Worm (Caenorhabditis elegans) whole organism, L4 larva: Measurements from ENCODE around the gene med-1.

Experiments
- F10B5.3 ChIP-seq: sonication (generic microtip); optimal IDR thresholded peaks from 2 replicates; lab custom pipeline; 2016; ENCODE audit warnings: mild to moderate bottlenecking, missing genetic modification characterization, missing compliant biosample characterization
- F37D6.2 ChIP-seq: sonication (generic microtip); optimal IDR thresholded peaks from 2 replicates; lab custom pipeline; 2016; ENCODE audit warnings: mild to moderate bottlenecking, missing genetic modification characterization, missing compliant biosample characterization
- F49E8.2 ChIP-seq: sonication (generic microtip); optimal IDR thresholded peaks from 2 replicates; lab custom pipeline; 2016; ENCODE audit warnings: missing compliant biosample characterization, mild to moderate bottlenecking, missing genetic modification characterization, borderline replicate concordance
- ZK337.2 ChIP-seq: fragments of 200-800 bp; sonication (Bioruptor generic); IDR thresholded peaks from 2 replicates; pipeline ENCODE4 v1.3.6; 2022; ENCODE audit warnings: missing genetic modification reagents, missing genetic modification characterization, missing compliant biosample characterization
- ZK546.5 ChIP-seq, 2 experiments: sonication (generic microtip); optimal IDR thresholded peaks; 2 replicates each; lab custom pipeline; 2017; ENCODE audit warnings: missing biosample characterization in 2 of 2, missing genetic modification characterization in 2 of 2
- aha-1 ChIP-seq: fragments of 150-350 bp; peaks from one replicate; lab custom pipeline; 2014; ENCODE audit warnings: missing biosample characterization, missing genetic modification characterization
- arid-1 ChIP-seq: fragments of 200-800 bp; sonication (Bioruptor generic); conservative IDR thresholded peaks from 2 replicates; pipeline ENCODE4 v1.3.6; 2022; ENCODE audit warnings: missing genetic modification reagents, missing genetic modification characterization, missing compliant biosample characterization
- daf-16 ChIP-seq, 3 experiments: sonication (generic microtip); optimal IDR thresholded peaks; 2 replicates each; lab custom pipeline; 2016 to 2017; ENCODE audit warnings: missing genetic modification characterization in 3 of 3, missing genetic modification reagents in 3 of 3, mild to moderate bottlenecking in 2 of 3, missing compliant biosample characterization in 2 of 3, missing biosample characterization in 1 of 3, moderate library complexity in 1 of 3
- daf-19 ChIP-seq: fragments of 200-800 bp; sonication (Bioruptor generic); conservative IDR thresholded peaks from 2 replicates; pipeline ENCODE4 v1.3.6; 2022; ENCODE audit warnings: missing genetic modification characterization, missing compliant biosample characterization
- egl-27 ChIP-seq: sonication (generic microtip); optimal IDR thresholded peaks from 3 replicates; lab custom pipeline; 2017; ENCODE audit warnings: missing biosample characterization, missing genetic modification reagents, missing genetic modification characterization
- fos-1 ChIP-seq: fragments of 150-350 bp; optimal IDR thresholded peaks from 2 replicates; lab custom pipeline; 2014; ENCODE audit warnings: missing biosample characterization, missing genetic modification characterization
- hif-1 ChIP-seq, 2 experiments: sonication (generic microtip); optimal IDR thresholded peaks; 2 replicates each; lab custom pipeline; 2016 to 2017; ENCODE audit warnings: missing compliant biosample characterization in 2 of 2, missing genetic modification characterization in 2 of 2, missing genetic modification reagents in 2 of 2, missing genotype in 2 of 2, mild to moderate bottlenecking in 1 of 2
- hmg-1.1 ChIP-seq: fragments of 200-800 bp; sonication (Bioruptor generic); IDR thresholded peaks from 2 replicates; pipeline ENCODE4 v1.3.6; 2022; ENCODE audit warnings: missing genetic modification reagents, missing genetic modification characterization, missing compliant biosample characterization
- jun-1 ChIP-seq: fragments of 150-350 bp; optimal IDR thresholded peaks from 2 replicates; lab custom pipeline; 2014; ENCODE audit warnings: missing biosample characterization, missing genetic modification reagents, missing genetic modification characterization
- lin-13 ChIP-seq: fragments of 150-350 bp; optimal IDR thresholded peaks from 2 replicates; lab custom pipeline; 2014; ENCODE audit warnings: missing biosample characterization, missing genetic modification reagents, missing genetic modification characterization
- lsy-2 ChIP-seq, 2 experiments: fragments of 150-350 bp in 1 of 2; sonication (generic microtip) in 1 of 2; optimal IDR thresholded peaks; 2 replicates each; lab custom pipeline; 2014 to 2017; ENCODE audit warnings: missing biosample characterization in 2 of 2, missing genetic modification characterization in 2 of 2
- madf-9 ChIP-seq: fragments of 200-800 bp; sonication (Bioruptor generic); conservative IDR thresholded peaks from 2 replicates; pipeline ENCODE4 v1.3.6; 2022; ENCODE audit warnings: missing genetic modification reagents, missing genetic modification characterization, missing compliant biosample characterization
- mdl-1 ChIP-seq, 2 experiments: fragments of 150-350 bp in 1 of 2; sonication (generic microtip) in 1 of 2; optimal IDR thresholded peaks; 2 replicates each; lab custom pipeline; 2014 to 2017; ENCODE audit warnings: missing biosample characterization in 2 of 2, missing genetic modification characterization in 2 of 2
- nhr-102 ChIP-seq: sonication (generic microtip); optimal IDR thresholded peaks from 2 replicates; lab custom pipeline; 2016; ENCODE audit warnings: mild to moderate bottlenecking, missing genetic modification characterization, moderate library complexity, missing compliant biosample characterization
- nhr-11 ChIP-seq: fragments of 150-350 bp; optimal IDR thresholded peaks from 2 replicates; lab custom pipeline; 2014; ENCODE audit warnings: missing biosample characterization, missing genetic modification characterization
- nhr-237 ChIP-seq: sonication (generic microtip); optimal IDR thresholded peaks from 2 replicates; lab custom pipeline; 2017; ENCODE audit warnings: missing biosample characterization, missing genetic modification characterization
- nhr-28 ChIP-seq: fragments of 150-350 bp; optimal IDR thresholded peaks from 2 replicates; lab custom pipeline; 2014; ENCODE audit warnings: missing biosample characterization, missing genetic modification characterization
- nhr-48 ChIP-seq: sonication (generic microtip); optimal IDR thresholded peaks from 2 replicates; lab custom pipeline; 2016; ENCODE audit warnings: mild to moderate bottlenecking, missing genetic modification characterization, missing compliant biosample characterization
- nhr-77 ChIP-seq: fragments of 150-350 bp; optimal IDR thresholded peaks from 2 replicates; lab custom pipeline; 2014; ENCODE audit warnings: missing biosample characterization, missing genetic modification characterization
- pqm-1 ChIP-seq: sonication (generic microtip); optimal IDR thresholded peaks from 2 replicates; lab custom pipeline; 2017; ENCODE audit warnings: missing biosample characterization, missing genetic modification characterization
- saeg-2 ChIP-seq: fragments of 200-800 bp; sonication (Bioruptor generic); IDR thresholded peaks from 2 replicates; pipeline ENCODE4 v1.3.6; 2022; ENCODE audit warnings: missing genetic modification reagents, missing genetic modification characterization, missing compliant biosample characterization
- set-16 ChIP-seq: fragments of 200-800 bp; sonication (Bioruptor generic); IDR thresholded peaks from 2 replicates; pipeline ENCODE4 v1.3.6; 2022; ENCODE audit warnings: missing genetic modification reagents, missing genetic modification characterization, missing compliant biosample characterization
- spr-3 ChIP-seq: fragments of 200-800 bp; sonication (Bioruptor generic); optimal IDR thresholded peaks from 2 replicates; lab custom pipeline; 2018; ENCODE audit warnings: mild to moderate bottlenecking, missing genetic modification characterization, missing compliant biosample characterization
- tra-1 ChIP-seq: fragments of 200-800 bp; sonication (Bioruptor generic); IDR thresholded peaks from 2 replicates; pipeline ENCODE4 v1.3.6; 2022; ENCODE audit warnings: missing genetic modification reagents, missing genetic modification characterization, missing compliant biosample characterization
- unc-130 ChIP-seq: sonication (generic microtip); optimal IDR thresholded peaks from 2 replicates; lab custom pipeline; 2016; ENCODE audit warnings: missing genetic modification reagents, missing genetic modification characterization, missing compliant biosample characterization
- unc-62 ChIP-seq, 3 experiments: fragments of 150-350 bp in 1 of 3; sonication (generic microtip); optimal IDR thresholded peaks in 2 of 3; peaks in 1 of 3; 1 replicate in 1 of 3; 2 replicates in 2 of 3; lab custom pipeline; 2014 to 2017; ENCODE audit warnings: missing biosample characterization in 3 of 3, missing genetic modification characterization in 3 of 3, missing genetic modification reagents in 3 of 3, missing genotype in 1 of 3
- zfp-3 ChIP-seq: fragments of 200-800 bp; sonication (Bioruptor generic); conservative IDR thresholded peaks from 2 replicates; pipeline ENCODE4 v1.3.6; 2022; ENCODE audit warnings: missing genetic modification reagents, missing genetic modification characterization, missing compliant biosample characterization

med-1 gene

DNA sequence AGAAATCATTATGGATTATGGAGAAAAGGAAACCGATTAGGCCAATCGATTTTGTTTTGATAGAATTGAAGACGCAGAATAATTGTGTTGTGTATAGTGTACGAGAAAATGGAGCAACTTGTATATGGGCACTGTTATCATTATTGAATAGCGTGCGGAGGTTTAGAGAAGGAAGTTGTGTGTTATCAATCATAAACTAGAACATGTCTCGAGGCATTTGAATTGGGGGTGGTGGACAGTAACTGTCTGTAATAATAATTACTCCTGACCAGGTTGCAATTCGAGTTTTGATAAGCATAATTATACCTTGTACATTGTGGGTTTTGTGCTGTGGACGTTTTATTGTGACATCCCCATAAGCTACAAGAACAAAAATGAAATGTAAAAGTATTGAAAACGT, 36.4 kb downstream of the med-1 start, which contains the start of gene cdf-2 (continued):
- no peak for TF ChIP-seq egl-27
- TF ChIP-seq daf-19 (GFP tag; lab: Robert Waterston, UW): no peak
- TF ChIP-seq, all 104 proteins: peak for 8

DNA sequence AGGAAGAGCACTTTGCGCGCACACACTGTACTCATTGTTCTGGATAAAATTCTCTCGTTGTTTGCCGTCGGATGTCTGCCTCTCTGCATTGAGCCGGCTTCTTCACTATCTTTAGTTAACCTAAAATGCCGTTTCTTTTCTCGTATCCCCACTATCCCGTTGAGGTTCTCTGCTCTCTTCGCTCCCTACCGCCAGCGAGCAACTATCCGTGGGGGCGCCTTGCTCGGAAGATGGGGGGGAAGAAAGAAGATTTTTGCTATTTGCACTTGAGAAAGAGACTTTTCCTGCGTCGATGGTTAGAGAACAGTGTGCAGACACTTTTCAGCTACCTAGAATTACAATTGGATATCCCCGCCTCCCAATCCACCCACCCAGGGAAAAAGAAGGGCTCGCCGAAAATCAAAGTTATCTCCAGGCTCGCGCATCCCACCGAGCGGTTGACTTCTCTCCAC, 37.3 kb downstream of the med-1 start, which contains the start of gene myo-2:
myo-2 (plus strand) TSS at position 402 of the 452 bp plus-strand sequence.
- TF ChIP-seq spr-3 (no peak), F49E8.2 (tag; lab: Kevin White, UChicago) (no peak), nhr-102 (tag; lab: Kevin White, UChicago) (no peak), F10B5.3 (no peak), set-16 (GFP tag; lab: Robert Waterston, UW) (peak; percentile 14; the same call in 1 of the 2 replicates), F37D6.2 (tag; lab: Kevin White, UChicago) (no peak), jun-1 (tag; lab: Kevin White, UChicago) (no peak), lin-13 (no peak)

DNA sequence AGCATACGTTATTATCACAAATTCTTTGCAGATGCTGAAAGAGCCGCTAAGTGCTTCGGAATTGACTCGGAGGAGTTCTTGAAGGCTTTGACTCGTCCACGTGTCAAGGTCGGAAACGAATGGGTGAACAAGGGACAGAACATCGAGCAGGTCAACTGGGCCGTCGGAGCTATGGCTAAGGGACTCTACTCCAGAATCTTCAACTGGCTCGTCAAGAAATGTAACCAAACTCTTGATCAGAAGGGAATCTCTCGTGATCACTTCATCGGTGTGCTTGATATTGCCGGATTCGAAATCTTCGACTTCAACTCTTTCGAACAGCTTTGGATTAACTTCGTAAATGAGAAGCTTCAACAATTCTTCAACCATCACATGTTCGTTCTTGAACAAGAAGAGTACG, 39.4 kb downstream of the med-1 start:
- TF ChIP-seq unc-62 (GFP tag; optimal IDR thresholded peaks at IDR 0.05 in 1 of 2; lab: Kevin White, UChicago) (peak in 1 of 2 experiments; percentile 94), unc-62 (tag; optimal IDR thresholded peaks at IDR 0.05; lab: Kevin White, UChicago) (no peak), arid-1 (GFP tag; lab: Robert Waterston, UW) (no peak)

DNA sequence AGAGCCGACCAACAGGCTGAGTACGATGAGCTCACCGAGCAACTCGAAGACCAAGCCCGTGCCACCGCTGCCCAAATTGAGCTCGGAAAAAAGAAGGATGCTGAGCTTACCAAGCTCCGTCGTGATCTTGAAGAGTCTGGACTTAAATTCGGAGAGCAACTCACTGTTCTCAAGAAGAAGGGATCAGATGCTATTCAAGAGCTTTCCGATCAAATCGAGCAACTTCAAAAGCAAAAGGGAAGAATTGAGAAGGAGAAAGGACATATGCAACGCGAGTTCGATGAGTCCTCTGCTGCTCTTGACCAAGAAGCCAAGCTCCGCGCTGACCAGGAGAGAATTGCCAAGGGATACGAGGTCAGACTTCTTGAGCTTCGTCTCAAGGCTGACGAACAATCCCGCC, 41.8 kb downstream of the med-1 start:
- TF ChIP-seq hmg-1.1 (GFP tag; lab: Robert Waterston, UW): no peak
- no peak for TF ChIP-seq hif-1 (tag; optimal IDR thresholded peaks at IDR 0.05; lab: Kevin White, UChicago)
- TF ChIP-seq lsy-2 (tag; optimal IDR thresholded peaks at IDR 0.05; lab: Kevin White, UChicago): no peak
- TF ChIP-seq mdl-1 (tag; optimal IDR thresholded peaks at IDR 0.05; lab: Kevin White, UChicago): no peak
- TF ChIP-seq arid-1 (GFP tag; lab: Robert Waterston, UW): no peak
- no peak for TF ChIP-seq nhr-11 (tag; lab: Kevin White, UChicago)
- TF ChIP-seq aha-1 (tag; lab: Kevin White, UChicago): peak; percentile 94
- TF ChIP-seq set-16 (GFP tag; lab: Robert Waterston, UW): 0 out of 2 replicates have a peak, but pooled peaks have one; percentile 10
- TF ChIP-seq nhr-48 (tag; lab: Kevin White, UChicago): no peak
- no peak for TF ChIP-seq ZK546.5 (tag; optimal IDR thresholded peaks at IDR 0.05; lab: Kevin White, UChicago)
- no peak for TF ChIP-seq tra-1 (GFP tag; lab: Robert Waterston, UW)
- TF ChIP-seq zfp-3 (GFP tag; lab: Robert Waterston, UW): no peak
- TF ChIP-seq fos-1: no peak
- no peak for TF ChIP-seq jun-1 (tag; lab: Kevin White, UChicago)
- TF ChIP-seq unc-130 (GFP tag; lab: Kevin White, UChicago): no peak

DNA sequence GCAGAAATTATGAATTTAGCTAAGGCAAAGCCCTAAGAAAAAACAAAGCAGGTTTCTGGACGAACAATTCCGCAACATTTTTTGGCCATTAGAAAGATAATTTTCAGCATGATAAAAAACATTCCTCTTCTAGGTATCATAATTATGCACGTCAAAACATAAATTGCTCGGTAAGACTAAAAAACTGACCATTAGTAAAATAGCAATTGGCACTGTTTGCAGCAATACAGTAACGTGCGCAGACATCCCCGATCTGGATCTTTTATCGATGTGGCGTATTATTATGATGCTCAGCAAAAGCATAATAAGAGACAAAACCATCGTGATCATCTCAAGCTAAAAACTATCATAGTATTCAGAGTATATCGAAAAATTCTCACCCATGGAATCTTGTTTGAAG, 46.0 kb downstream of the med-1 start:
- TF ChIP-seq unc-62 (GFP tag; optimal IDR thresholded peaks at IDR 0.05 in 1 of 2; lab: Kevin White, UChicago) (peak in 1 of 2 experiments; percentile 6), unc-62 (tag; optimal IDR thresholded peaks at IDR 0.05; lab: Kevin White, UChicago) (no peak), aha-1 (tag; lab: Kevin White, UChicago) (peak; percentile 54), saeg-2 (no peak)
- TF ChIP-seq, all 104 proteins: peak for 2

DNA sequence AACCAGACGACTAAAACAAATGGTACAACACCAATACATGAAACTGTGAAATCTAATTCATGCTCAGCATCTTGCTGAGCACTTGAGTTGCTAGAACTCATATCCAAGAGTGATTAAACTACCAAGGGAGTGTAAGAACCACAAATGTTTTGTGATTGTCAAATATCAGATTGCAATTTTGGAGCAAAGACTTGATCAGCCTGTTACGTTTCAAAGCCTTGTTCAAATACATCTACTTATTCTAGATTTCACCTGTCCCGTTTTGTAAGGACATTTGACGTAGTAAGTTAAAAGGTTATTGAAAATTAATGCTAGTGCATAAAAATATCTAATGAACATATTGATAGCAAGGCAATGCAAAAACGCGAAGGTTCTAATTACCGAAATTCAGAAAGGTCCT, 46.9 kb downstream of the med-1 start, which contains the start of gene F45E6.1:
F45E6.1 (minus strand) TSS at position 101 of the 400 bp plus-strand sequence.
- peak in 1 of 2 experiments; percentile 35 for TF ChIP-seq unc-62 (GFP tag; optimal IDR thresholded peaks at IDR 0.05 in 1 of 2; lab: Kevin White, UChicago)
- TF ChIP-seq unc-62 (tag; optimal IDR thresholded peaks at IDR 0.05; lab: Kevin White, UChicago): no peak
- no peak for TF ChIP-seq daf-19 (GFP tag; lab: Robert Waterston, UW)

DNA sequence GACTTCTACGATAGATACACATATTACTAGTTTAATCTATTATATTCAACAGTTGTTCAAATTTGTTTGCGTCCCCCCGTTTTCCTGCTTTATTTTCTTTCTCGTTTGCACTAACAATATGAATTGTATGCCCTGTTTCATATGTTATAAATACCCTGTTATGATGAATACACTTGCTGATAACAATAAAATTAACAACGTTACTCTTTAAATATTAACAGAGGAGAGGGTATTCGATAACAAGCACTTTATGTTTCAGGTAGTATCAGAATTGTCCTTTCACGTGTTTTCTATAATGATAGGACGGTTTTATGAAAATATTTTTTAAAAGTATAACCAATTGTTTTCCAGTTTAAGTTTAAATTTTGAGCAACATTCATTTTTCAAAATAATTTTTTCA, 48.1 kb downstream of the med-1 start:
- TF ChIP-seq nhr-237 (no peak), madf-9 (GFP tag; lab: Robert Waterston, UW) (no peak), nhr-28 (peak; percentile 58), ZK337.2 (GFP tag; lab: Robert Waterston, UW) (no peak), pqm-1 (tag; lab: Kevin White, UChicago) (peak; percentile 50), nhr-77 (tag; lab: Kevin White, UChicago) (peak; percentile 40), daf-16 (GFP tag; optimal IDR thresholded peaks at IDR 0.05; lab: Kevin White, UChicago) (no peak), daf-16 (tag; optimal IDR thresholded peaks at IDR 0.05; lab: Kevin White, UChicago) (peak; percentile 96)
